Worm (Caenorhabditis elegans): Measurements from ENCODE around the gene R11E3.19.

DNA sequence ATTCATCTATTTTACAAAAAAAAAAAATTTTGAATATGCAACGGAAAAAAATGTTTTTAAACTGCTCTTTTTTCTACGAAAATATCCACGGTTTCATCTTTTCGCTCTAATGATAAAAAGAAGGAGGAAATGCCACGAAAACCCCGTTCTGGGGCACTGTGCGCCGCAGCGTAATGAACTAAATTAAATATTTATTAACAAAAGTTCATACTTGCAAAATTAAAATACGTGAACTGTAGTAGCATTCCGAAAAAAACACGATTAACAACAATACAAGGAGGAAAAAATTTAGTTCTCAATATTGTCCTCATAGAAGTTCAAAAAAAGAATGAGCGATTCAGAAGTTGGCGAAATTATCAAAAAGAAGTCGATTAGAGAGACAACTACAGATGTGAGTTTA is 13.5 kb upstream of the R11E3.19 start, which contains the start of gene R11E3.1:
- TF ChIP-seq med-1 (GFP tag; optimal IDR thresholded peaks at IDR 0.05; ENCODE audit: insufficient read depth) (no peak), T22C8.4 (GFP tag; IDR thresholded peaks at IDR 0.05) (no peak), ztf-29 (GFP tag; IDR thresholded peaks at IDR 0.05) (no peak), flt-1 (GFP tag; IDR thresholded peaks at IDR 0.05) (no peak), cog-1 (tag; optimal IDR thresholded peaks at IDR 0.05) (no peak), klf-2 (GFP tag; conservative IDR thresholded peaks at IDR 0.05) (no peak), ref-1 (GFP tag; conservative IDR thresholded peaks at IDR 0.05) (no peak), tab-1 (GFP tag; IDR thresholded peaks at IDR 0.05) (no peak), ztf-23 (GFP tag; IDR thresholded peaks at IDR 0.05) (no peak)

Data from whole organism, midembryonic.